Worm (Caenorhabditis elegans): Measurements from ENCODE around the gene Y105C5A.12.
"Not testable (repeated sequence)": the region's sequence is repeated elsewhere in the genome, so short reads cannot be mapped to it uniquely, and the experiment has no call there.

Gene Y105C5A.12

ce11 chrIV:15617667-15618066, 23.9 kb downstream of the Y105C5A.12 start:
- TF ChIP-seq unc-62 (GFP tag; optimal IDR thresholded peaks at IDR 0.05): no peak

- no peak for TF ChIP-seq unc-62 (GFP tag; optimal IDR thresholded peaks at IDR 0.05)
These were observed 24.6 kb downstream of the Y105C5A.12 start, which contains the start of gene Y105C5A.8 for ce11 chrIV:15616971-15617370. TSS of gene Y105C5A.8 (minus strand) at chrIV:15617071.

ce11 chrIV:15613141-15613540, 28.5 kb downstream of the Y105C5A.12 start:
- no peak for TF ChIP-seq unc-62 (GFP tag; optimal IDR thresholded peaks at IDR 0.05)

ce11 chrIV:15606396-15606795, 35.2 kb downstream of the Y105C5A.12 start:
- no peak for TF ChIP-seq unc-62 (GFP tag; optimal IDR thresholded peaks at IDR 0.05)

- TF ChIP-seq unc-62 (GFP tag; optimal IDR thresholded peaks at IDR 0.05): no peak
These were observed 37.4 kb downstream of the Y105C5A.12 start for ce11 chrIV:15604194-15604593.

ce11 chrIV:15594935-15595620, 46.5 kb downstream of the Y105C5A.12 start, which contains the start of the genes pqn-78 and pqn-79:
TSS of gene pqn-78 (minus strand) at chrIV:15595035.
TSS of gene pqn-79 (plus strand) at chrIV:15595570.
- not testable (repeated sequence) for TF ChIP-seq unc-62 (GFP tag; optimal IDR thresholded peaks at IDR 0.05)

ce11 chrIV:15593078-15593477, 48.5 kb downstream of the Y105C5A.12 start:
- no peak for TF ChIP-seq unc-62 (GFP tag; optimal IDR thresholded peaks at IDR 0.05)

- TF ChIP-seq unc-62 (GFP tag; optimal IDR thresholded peaks at IDR 0.05): no peak
These were observed 49.6 kb downstream of the Y105C5A.12 start for ce11 chrIV:15591975-15592374.

Measured in whole organism, dauer.